Fruit fly (Drosophila melanogaster): ENCODE measurements around the gene CG32462.

DNA sequence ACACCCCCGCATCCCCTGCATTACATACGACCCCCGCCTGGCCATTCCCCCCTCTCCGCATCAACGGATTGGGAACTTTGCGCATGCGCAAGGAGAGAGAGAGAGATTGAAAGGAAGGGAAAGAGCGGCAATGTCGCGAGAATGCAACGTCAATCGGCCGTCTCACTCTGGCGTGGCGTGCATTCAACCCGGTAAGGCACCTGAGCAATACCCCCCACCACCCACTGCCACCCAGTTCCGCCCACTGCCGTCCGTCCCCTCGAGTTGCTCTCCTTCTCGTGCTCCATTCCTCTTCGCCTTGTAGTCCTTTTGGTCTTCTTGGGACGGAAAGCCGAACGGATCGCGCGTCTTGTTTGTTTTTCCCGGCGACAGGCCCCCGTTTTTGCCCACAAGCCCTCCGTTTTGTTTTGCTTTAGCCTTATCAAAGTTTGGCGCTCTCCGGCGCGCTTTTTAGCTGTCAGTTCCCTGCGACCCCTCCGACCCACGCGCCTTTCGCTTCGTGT is 13.5 kb downstream of the CG32462 start:
- no peak for TF ChIP-seq Myc (optimal IDR thresholded peaks at IDR 0.05)
- TF ChIP-seq insv (optimal IDR thresholded peaks at IDR 0.05), result no peak
- no peak for TF ChIP-seq ttk (optimal IDR thresholded peaks at IDR 0.05)
- TF ChIP-seq h (optimal IDR thresholded peaks at IDR 0.05), result no peak
- no peak for TF ChIP-seq Sin3A (optimal IDR thresholded peaks at IDR 0.05)
- TF ChIP-seq psq (optimal IDR thresholded peaks at IDR 0.05), result no peak
